Worm (Caenorhabditis elegans) whole organism, midembryonic: Measurements from ENCODE around the gene chil-14.

Source experiments
- T22C8.4 ChIP-seq: fragments of 200-800 bp; sonication (Bioruptor generic); IDR thresholded peaks from 2 replicates; pipeline ENCODE4 v1.3.6; 2022; ENCODE audit warnings: missing genetic modification characterization, missing compliant biosample characterization
- cog-1 ChIP-seq: sonication (generic microtip); optimal IDR thresholded peaks from 2 replicates; lab custom pipeline; 2016; ENCODE audit warnings: missing genetic modification characterization, missing compliant biosample characterization
- flt-1 ChIP-seq: fragments of 200-800 bp; sonication (Bioruptor generic); IDR thresholded peaks from 2 replicates; pipeline ENCODE4 v1.3.6; 2022; ENCODE audit warnings: missing genetic modification characterization, missing compliant biosample characterization
- klf-2 ChIP-seq: fragments of 200-800 bp; sonication (Bioruptor generic); conservative IDR thresholded peaks from 2 replicates; pipeline ENCODE4 v1.3.6; 2022; ENCODE audit warnings: missing genetic modification reagents, missing genetic modification characterization, missing compliant biosample characterization
- med-1 ChIP-seq: sonication (generic microtip); optimal IDR thresholded peaks from 2 replicates; lab custom pipeline; 2017; ENCODE audit warnings: missing genetic modification characterization, mild to moderate bottlenecking, missing compliant biosample characterization, antibody characterized with exemption, missing genetic modification reagents; ENCODE audit not compliant: insufficient read depth
- ref-1 ChIP-seq: fragments of 200-800 bp; sonication (Bioruptor generic); conservative IDR thresholded peaks from 2 replicates; pipeline ENCODE4 v1.3.6; 2022; ENCODE audit warnings: missing genetic modification reagents, missing genetic modification characterization, missing compliant biosample characterization
- tab-1 ChIP-seq: fragments of 200-800 bp; sonication (Bioruptor generic); IDR thresholded peaks from 2 replicates; pipeline ENCODE4 v1.3.6; 2022; ENCODE audit warnings: missing genetic modification characterization, missing compliant biosample characterization
- ztf-23 ChIP-seq: fragments of 200-800 bp; sonication (Bioruptor generic); IDR thresholded peaks from 2 replicates; pipeline ENCODE4 v1.3.6; 2022; ENCODE audit warnings: missing genetic modification reagents, missing genetic modification characterization, missing compliant biosample characterization
- ztf-29 ChIP-seq: fragments of 200-800 bp; sonication (Bioruptor generic); IDR thresholded peaks from 2 replicates; pipeline ENCODE4 v1.3.6; 2022; ENCODE audit warnings: missing genetic modification reagents, missing genetic modification characterization, missing compliant biosample characterization

The chil-14 gene

DNA sequence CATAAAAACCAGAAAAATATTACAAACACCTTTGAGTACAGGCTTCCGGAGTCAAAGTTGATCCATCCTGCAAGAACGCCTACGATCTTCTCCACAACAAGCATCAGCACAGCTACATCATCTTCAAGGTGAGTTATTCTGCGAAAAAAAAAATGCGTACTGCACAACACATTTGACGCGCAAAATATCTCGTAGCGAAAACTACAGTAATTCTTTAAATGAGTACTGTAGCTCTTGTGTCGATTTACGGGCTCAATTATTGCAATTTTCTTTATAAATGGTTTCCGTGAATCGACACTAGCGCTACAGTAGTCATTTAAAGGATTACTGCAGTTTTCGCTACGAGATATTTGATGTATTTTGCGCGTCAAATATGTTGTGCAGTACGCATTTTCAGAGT, 22.0 kb downstream of the chil-14 start:
- no peak for TF ChIP-seq med-1 (GFP tag; lab: Kevin White, UChicago)
- no peak for TF ChIP-seq klf-2 (GFP tag; lab: Robert Waterston, UW)
- no peak for TF ChIP-seq T22C8.4 (GFP tag; lab: Robert Waterston, UW)
- TF ChIP-seq flt-1: no peak
- no peak for TF ChIP-seq ref-1 (GFP tag; lab: Robert Waterston, UW)
- no peak for TF ChIP-seq cog-1 (tag; lab: Kevin White, UChicago)
- TF ChIP-seq tab-1 (GFP tag; lab: Robert Waterston, UW): no peak
- no peak for TF ChIP-seq ztf-23

DNA sequence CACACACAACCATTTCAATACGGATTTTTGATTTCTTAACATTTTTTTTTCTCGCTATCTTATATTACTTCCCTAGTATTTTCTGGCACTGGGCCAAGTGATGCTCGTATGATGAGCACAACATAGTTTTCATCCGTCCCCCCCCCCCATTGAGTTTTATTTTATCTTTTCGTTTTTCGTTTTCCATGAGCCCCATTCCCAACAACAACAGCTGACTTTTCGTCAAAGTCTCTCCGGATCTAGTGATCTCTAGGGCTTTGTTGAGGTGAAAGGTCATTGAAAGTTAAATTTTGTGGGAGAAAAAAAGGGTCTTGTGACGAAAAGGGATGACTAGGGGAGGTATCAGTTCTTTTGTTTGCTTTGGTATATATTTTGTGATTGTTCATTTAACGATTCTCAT, 26.0 kb downstream of the chil-14 start:
- TF ChIP-seq tab-1 (GFP tag; lab: Robert Waterston, UW) (no peak), ztf-29 (GFP tag; lab: Robert Waterston, UW) (no peak), flt-1 (no peak), cog-1 (tag; lab: Kevin White, UChicago) (no peak), ref-1 (GFP tag; lab: Robert Waterston, UW) (no peak), med-1 (GFP tag; lab: Kevin White, UChicago) (no peak), klf-2 (GFP tag; lab: Robert Waterston, UW) (no peak), T22C8.4 (GFP tag; lab: Robert Waterston, UW) (no peak), ztf-23 (no peak)

DNA sequence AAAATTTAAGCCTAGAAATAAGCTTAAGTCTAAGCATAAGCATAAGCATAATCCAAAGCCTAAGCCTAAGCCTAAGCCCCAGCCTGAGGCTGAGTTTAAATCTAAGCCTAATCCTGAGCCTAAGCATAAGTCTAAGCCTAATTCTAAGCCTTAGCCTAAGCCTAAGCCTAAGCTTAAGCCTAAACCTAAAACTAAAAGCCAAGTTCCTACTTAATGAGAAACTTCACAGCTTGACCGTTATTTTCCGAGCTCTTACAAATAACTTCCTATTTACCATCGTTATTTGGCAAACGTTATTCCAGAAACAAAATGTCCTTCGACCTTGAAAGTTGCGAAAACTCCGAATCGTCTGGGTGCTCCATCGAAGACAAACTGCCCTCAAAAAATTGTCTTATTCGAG, 26.9 kb downstream of the chil-14 start, which contains the start of gene C38C3.4:
C38C3.4 (plus strand) TSS at position 301 of the 400 bp plus-strand sequence.
- no peak for TF ChIP-seq klf-2 (GFP tag; lab: Robert Waterston, UW)
- no peak for TF ChIP-seq cog-1 (tag; lab: Kevin White, UChicago)
- no peak for TF ChIP-seq med-1 (GFP tag; lab: Kevin White, UChicago)
- TF ChIP-seq tab-1 (GFP tag; lab: Robert Waterston, UW): no peak
- no peak for TF ChIP-seq ref-1 (GFP tag; lab: Robert Waterston, UW)
- no peak for TF ChIP-seq T22C8.4 (GFP tag; lab: Robert Waterston, UW)
- TF ChIP-seq flt-1: no peak
- TF ChIP-seq ztf-23: no peak
- TF ChIP-seq ztf-29 (GFP tag; lab: Robert Waterston, UW): no peak

DNA sequence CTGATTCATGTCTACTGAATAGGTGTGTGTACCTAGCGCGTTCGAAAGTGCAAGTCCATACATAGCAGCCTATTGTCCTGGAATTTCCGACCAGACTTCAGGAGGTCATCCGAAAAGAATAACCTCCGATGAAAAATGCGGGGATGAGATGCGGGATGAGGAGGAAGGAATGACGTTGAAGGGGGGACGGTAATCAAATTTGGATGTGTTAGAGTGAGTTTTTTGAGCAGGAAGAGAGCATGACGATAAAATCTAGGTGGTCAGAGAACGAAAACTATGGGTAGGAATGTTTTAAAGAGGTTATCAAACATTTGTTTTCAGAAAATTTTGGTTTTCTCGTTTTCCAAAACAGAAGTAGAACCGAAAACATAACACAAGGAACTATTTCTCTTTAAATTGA, 31.2 kb downstream of the chil-14 start:
- no peak for TF ChIP-seq med-1 (GFP tag; lab: Kevin White, UChicago)

DNA sequence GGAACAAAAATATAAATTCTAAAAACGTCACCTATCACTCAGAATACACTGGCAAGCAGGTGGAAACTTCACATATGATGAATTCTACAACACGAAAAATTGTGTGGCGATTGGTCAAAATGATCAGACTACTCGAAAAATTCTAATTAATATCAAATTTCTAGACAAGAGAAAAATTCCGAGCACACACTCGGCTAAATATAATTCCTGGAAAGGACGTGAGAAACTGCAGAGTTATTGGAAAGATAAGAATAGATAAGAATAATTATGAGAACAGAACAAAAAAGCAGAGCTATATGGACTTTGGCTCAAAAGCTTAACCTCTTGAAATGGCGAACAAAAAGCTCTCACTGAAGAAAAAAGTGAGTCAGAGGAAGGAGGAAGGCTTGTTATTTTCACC, 32.4 kb downstream of the chil-14 start:
- no peak for TF ChIP-seq ztf-29 (GFP tag; lab: Robert Waterston, UW)
- TF ChIP-seq klf-2 (GFP tag; lab: Robert Waterston, UW): no peak
- TF ChIP-seq T22C8.4 (GFP tag; lab: Robert Waterston, UW): no peak
- no peak for TF ChIP-seq tab-1 (GFP tag; lab: Robert Waterston, UW)
- TF ChIP-seq cog-1 (tag; lab: Kevin White, UChicago): no peak
- no peak for TF ChIP-seq med-1 (GFP tag; lab: Kevin White, UChicago)
- no peak for TF ChIP-seq ref-1 (GFP tag; lab: Robert Waterston, UW)
- TF ChIP-seq flt-1: no peak
- TF ChIP-seq ztf-23: no peak

DNA sequence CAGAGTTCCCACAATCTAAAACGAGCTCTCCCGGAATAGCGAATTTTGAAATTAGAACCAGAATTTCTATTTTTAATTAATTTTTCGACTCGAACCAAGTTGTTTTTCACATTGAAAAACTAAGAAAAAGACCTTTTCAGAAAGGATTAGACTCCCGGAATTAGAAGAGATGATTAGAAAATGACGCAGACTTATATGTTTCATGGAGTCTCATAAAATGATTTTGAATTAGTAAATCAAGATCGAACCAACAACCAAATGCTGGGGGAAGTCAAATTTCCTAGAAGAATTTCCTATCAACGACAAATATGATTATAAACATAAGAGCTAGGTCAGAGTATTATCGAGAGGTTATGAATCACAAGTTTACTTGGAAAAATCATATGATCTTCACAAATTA, 33.8 kb downstream of the chil-14 start:
- TF ChIP-seq flt-1: no peak

DNA sequence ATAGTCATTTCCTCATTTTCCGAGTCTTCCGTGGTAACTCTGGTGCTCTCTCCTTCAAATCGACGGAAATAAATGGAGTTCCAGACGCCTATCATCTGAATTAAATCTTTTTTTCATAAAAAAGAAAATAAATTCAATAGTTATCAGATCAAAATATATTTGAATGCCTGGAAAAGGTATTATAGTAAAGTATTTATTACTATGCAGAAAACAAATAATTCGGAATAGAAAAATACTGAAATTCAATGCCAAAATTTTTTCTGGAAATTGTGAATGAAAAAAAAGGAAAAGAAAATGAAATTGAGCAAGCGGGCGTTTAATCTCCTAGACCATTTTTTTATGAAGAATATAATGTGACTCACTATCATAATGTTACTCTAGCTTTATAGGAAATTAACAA, 36.6 kb downstream of the chil-14 start, which contains the start of gene C38C3.6:
C38C3.6 (minus strand) TSS at position 101 of the 400 bp plus-strand sequence.
- TF ChIP-seq tab-1 (GFP tag; lab: Robert Waterston, UW): no peak
- no peak for TF ChIP-seq flt-1
- TF ChIP-seq klf-2 (GFP tag; lab: Robert Waterston, UW): no peak
- TF ChIP-seq cog-1 (tag; lab: Kevin White, UChicago): no peak
- TF ChIP-seq ref-1 (GFP tag; lab: Robert Waterston, UW): no peak
- TF ChIP-seq T22C8.4 (GFP tag; lab: Robert Waterston, UW): no peak
- no peak for TF ChIP-seq med-1 (GFP tag; lab: Kevin White, UChicago)
- no peak for TF ChIP-seq ztf-23
- no peak for TF ChIP-seq ztf-29 (GFP tag; lab: Robert Waterston, UW)

DNA sequence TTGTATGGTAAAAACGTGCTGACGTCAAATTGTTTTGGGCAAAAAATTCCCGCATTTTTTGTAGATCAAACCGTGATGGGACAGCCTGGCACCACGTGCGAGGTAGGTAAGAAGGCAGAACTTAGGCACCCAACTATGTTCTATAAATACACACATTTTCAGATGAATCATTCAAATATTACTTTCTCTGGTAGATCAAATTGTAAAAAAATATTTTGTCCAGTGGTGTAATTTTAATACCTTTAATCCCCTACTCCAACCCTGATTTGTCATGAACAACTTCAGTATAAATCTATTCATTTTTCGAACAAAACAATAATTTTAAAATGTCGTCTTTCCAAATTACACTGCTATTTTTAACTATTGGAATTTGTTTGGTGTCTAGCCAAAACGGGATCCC, 39.6 kb downstream of the chil-14 start, which contains the start of gene spig-7:
spig-7 (plus strand) TSS at position 301 of the 400 bp plus-strand sequence.
- TF ChIP-seq klf-2 (GFP tag; lab: Robert Waterston, UW) (no peak), ref-1 (GFP tag; lab: Robert Waterston, UW) (no peak), cog-1 (tag; lab: Kevin White, UChicago) (no peak), ztf-29 (GFP tag; lab: Robert Waterston, UW) (no peak), ztf-23 (no peak), T22C8.4 (GFP tag; lab: Robert Waterston, UW) (no peak), tab-1 (GFP tag; lab: Robert Waterston, UW) (no peak), flt-1 (no peak), med-1 (GFP tag; lab: Kevin White, UChicago) (no peak)

DNA sequence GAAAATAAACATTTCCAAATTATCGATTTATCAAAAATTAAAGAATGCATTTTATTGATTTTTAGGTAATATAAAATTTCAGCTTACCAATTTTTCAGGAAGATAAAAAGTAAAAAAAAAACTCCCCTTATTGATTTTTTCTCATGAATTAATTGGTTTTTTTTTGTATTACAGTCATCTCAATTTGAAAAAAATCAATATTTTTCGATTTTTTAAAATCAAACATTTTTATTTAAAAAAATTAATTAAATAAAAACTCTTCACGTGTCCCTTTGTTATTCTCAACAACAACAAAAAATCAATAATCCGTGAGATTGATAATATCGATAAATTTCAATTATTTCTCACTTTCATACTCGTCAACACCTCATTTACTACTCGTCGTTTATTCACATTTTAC, 40.5 kb downstream of the chil-14 start, which contains the start of gene C38C3.3:
C38C3.3 (plus strand) TSS at position 301 of the 400 bp plus-strand sequence.
- no peak for TF ChIP-seq ztf-29 (GFP tag; lab: Robert Waterston, UW)
- TF ChIP-seq cog-1 (tag; lab: Kevin White, UChicago): no peak
- no peak for TF ChIP-seq ztf-23
- TF ChIP-seq klf-2 (GFP tag; lab: Robert Waterston, UW): no peak
- TF ChIP-seq ref-1 (GFP tag; lab: Robert Waterston, UW): no peak
- no peak for TF ChIP-seq flt-1
- TF ChIP-seq med-1 (GFP tag; lab: Kevin White, UChicago): no peak
- no peak for TF ChIP-seq tab-1 (GFP tag; lab: Robert Waterston, UW)
- no peak for TF ChIP-seq T22C8.4 (GFP tag; lab: Robert Waterston, UW)

DNA sequence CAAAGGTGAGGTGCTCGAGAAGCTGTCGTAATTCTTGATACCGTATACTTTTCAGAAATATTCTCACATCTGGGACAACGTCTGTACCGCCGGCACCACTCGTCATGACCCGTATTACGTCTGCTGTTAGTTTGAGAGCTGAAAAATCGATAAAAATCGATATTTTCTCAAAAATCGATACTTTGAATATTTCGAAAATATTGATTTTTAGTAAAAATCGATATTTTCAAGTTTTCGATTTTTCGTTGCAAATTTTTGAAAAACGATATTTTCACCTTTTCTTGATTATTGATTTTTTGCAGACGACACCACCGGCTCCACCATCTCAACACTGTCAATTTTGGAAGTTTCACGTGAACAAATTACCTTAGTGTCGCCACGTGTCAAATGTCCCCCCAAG, 40.9 kb downstream of the chil-14 start:
- no peak for TF ChIP-seq tab-1 (GFP tag; lab: Robert Waterston, UW)
- no peak for TF ChIP-seq cog-1 (tag; lab: Kevin White, UChicago)
- TF ChIP-seq T22C8.4 (GFP tag; lab: Robert Waterston, UW): peak; percentile 80
- no peak for TF ChIP-seq ztf-29 (GFP tag; lab: Robert Waterston, UW)
- TF ChIP-seq med-1 (GFP tag; lab: Kevin White, UChicago): no peak
- TF ChIP-seq ztf-23: no peak
- TF ChIP-seq flt-1: no peak
- no peak for TF ChIP-seq ref-1 (GFP tag; lab: Robert Waterston, UW)
